Fruit fly (Drosophila melanogaster) whole organism, adult: ENCODE data around the gene Cog2.

Experiments
- CG7045 ChIP-seq: fragments of 200-800 bp; sonication (Bioruptor generic); optimal IDR thresholded peaks from 2 replicates; lab custom pipeline; 2017; ENCODE audit warnings: missing biosample characterization, mild to moderate bottlenecking, missing genetic modification characterization
- bab1 ChIP-seq: fragments of 200-800 bp; sonication (Bioruptor generic); optimal IDR thresholded peaks from 3 replicates; lab custom pipeline; 2019; ENCODE audit warnings: missing biosample characterization, mild to moderate bottlenecking, missing genetic modification characterization, moderate library complexity
- cic ChIP-seq: fragments of 200-800 bp; sonication (Bioruptor generic); optimal IDR thresholded peaks from 2 replicates; lab custom pipeline; 2017; ENCODE audit warnings: missing biosample characterization, mild to moderate bottlenecking, missing genetic modification characterization, moderate library complexity

- no peak for TF ChIP-seq cic
- TF ChIP-seq bab1 (GFP tag; lab: Kevin White, UChicago): no peak
- peak; percentile 3 for TF ChIP-seq CG7045
These were observed 19.0 kb downstream of the Cog2 start for dm6 chr3R:15342432-15342925.
